Worm (Caenorhabditis elegans): ENCODE data around the gene cpg-18.

cpg-18 gene

ce11 chrIV:5734720-5735119 lies at the start of gene cpg-18:
TSS of gene cpg-18 (plus strand) at chrIV:5735020.
- TF ChIP-seq Y53G8AR.9 (GFP tag; conservative IDR thresholded peaks at IDR 0.05): no peak
- no peak for TF ChIP-seq him-1 (tag; optimal IDR thresholded peaks at IDR 0.05)
- TF ChIP-seq hmg-20 (GFP tag; IDR thresholded peaks at IDR 0.05): no peak
- TF ChIP-seq Y53F4B.3 (GFP tag; IDR thresholded peaks at IDR 0.05): no peak
- TF ChIP-seq snpc-1.3 (tag; optimal IDR thresholded peaks at IDR 0.05; ENCODE audit: insufficient read depth): no peak
- no peak for TF ChIP-seq F57A8.1 (GFP tag; optimal IDR thresholded peaks at IDR 0.05)
- no peak for TF ChIP-seq C06A6.2 (GFP tag; conservative IDR thresholded peaks at IDR 0.05)
- TF ChIP-seq somi-1 (GFP tag; optimal IDR thresholded peaks at IDR 0.05): no peak
- TF ChIP-seq hmg-1.2 (GFP tag; IDR thresholded peaks at IDR 0.05): no peak
- TF ChIP-seq ztf-6 (GFP tag; IDR thresholded peaks at IDR 0.05): no peak
- TF ChIP-seq madf-8 (GFP tag; conservative IDR thresholded peaks at IDR 0.05): no peak
- no peak for TF ChIP-seq snpc-3.4 (tag; optimal IDR thresholded peaks at IDR 0.05)
- no peak for TF ChIP-seq fkh-3 (tag; optimal IDR thresholded peaks at IDR 0.05)
- TF ChIP-seq atf-7 (tag; optimal IDR thresholded peaks at IDR 0.05): no peak
- TF ChIP-seq T26A5.8 (tag; optimal IDR thresholded peaks at IDR 0.05): no peak
- TF ChIP-seq ceh-100 (GFP tag; IDR thresholded peaks at IDR 0.05): no peak

- no peak for TF ChIP-seq C17E4.6 (GFP tag; IDR thresholded peaks at IDR 0.05)
- no peak for TF ChIP-seq ceh-40 (GFP tag; IDR thresholded peaks at IDR 0.05)
- no peak for TF ChIP-seq ama-1 (optimal IDR thresholded peaks at IDR 0.05)
- no peak for TF ChIP-seq ama-1 (GFP tag; optimal IDR thresholded peaks at IDR 0.05)
- TF ChIP-seq ets-4 (GFP tag; optimal IDR thresholded peaks at IDR 0.05): no peak
- no peak for TF ChIP-seq hmg-1.2 (GFP tag; IDR thresholded peaks at IDR 0.05)
- TF ChIP-seq him-1 (tag; optimal IDR thresholded peaks at IDR 0.05): no peak
- TF ChIP-seq sea-2 (GFP tag; IDR thresholded peaks at IDR 0.05): no peak
- no peak for TF ChIP-seq aptf-2 (GFP tag; conservative IDR thresholded peaks at IDR 0.05)
- TF ChIP-seq let-526 (GFP tag; IDR thresholded peaks at IDR 0.05): no peak
- TF ChIP-seq C06A6.2 (GFP tag; conservative IDR thresholded peaks at IDR 0.05): no peak
- TF ChIP-seq lag-1 (GFP tag; IDR thresholded peaks at IDR 0.05): no peak
- TF ChIP-seq egrh-3 (GFP tag; IDR thresholded peaks at IDR 0.05): no peak
- TF ChIP-seq madf-8 (GFP tag; conservative IDR thresholded peaks at IDR 0.05): no peak
- no peak for TF ChIP-seq K11D2.4 (GFP tag; IDR thresholded peaks at IDR 0.05)
- no peak for TF ChIP-seq ceh-79 (tag; optimal IDR thresholded peaks at IDR 0.05)
- TF ChIP-seq hsf-1 (GFP tag; IDR thresholded peaks at IDR 0.05): no peak
- TF ChIP-seq tbp1 (GFP tag; optimal IDR thresholded peaks at IDR 0.05): no peak
Measured at ce11 chrIV:5690386-5691080, 44.3 kb upstream of the cpg-18 start, which contains the start of gene C55C3.8. TSS of gene C55C3.8 (plus strand) at chrIV:5691030.

- 0 out of 2 replicates have a peak, but pooled peaks have one; percentile 14 for TF ChIP-seq attf-6 (GFP tag; IDR thresholded peaks at IDR 0.05)
- TF ChIP-seq madf-3 (GFP tag; IDR thresholded peaks at IDR 0.05): peak; percentile 80; the same call in 1 of the 2 replicates
Measured at ce11 chrIV:5691189-5691588, 43.6 kb upstream of the cpg-18 start.

- no peak for TF ChIP-seq mxl-1 (tag; optimal IDR thresholded peaks at IDR 0.05)
- no peak for TF ChIP-seq let-607 (tag; optimal IDR thresholded peaks at IDR 0.05)
- no peak for TF ChIP-seq unc-130 (GFP tag; optimal IDR thresholded peaks at IDR 0.05)
- no peak for TF ChIP-seq F49E8.2 (tag; optimal IDR thresholded peaks at IDR 0.05; ENCODE audit: insufficient read depth)
- no peak for TF ChIP-seq F37B4.10 (GFP tag; IDR thresholded peaks at IDR 0.05)
- no peak for TF ChIP-seq C06A6.2 (GFP tag; conservative IDR thresholded peaks at IDR 0.05)
- no peak for TF ChIP-seq K11D2.4 (GFP tag; IDR thresholded peaks at IDR 0.05)
- no peak for TF ChIP-seq ccch-3 (GFP tag; optimal IDR thresholded peaks at IDR 0.05)
- no peak for TF ChIP-seq tbp1 (GFP tag; optimal IDR thresholded peaks at IDR 0.05)
- no peak for TF ChIP-seq dpl-1 (GFP tag; optimal IDR thresholded peaks at IDR 0.05)
- no peak for TF ChIP-seq B0336.3 (GFP tag; IDR thresholded peaks at IDR 0.05)
- TF ChIP-seq madf-3 (GFP tag; IDR thresholded peaks at IDR 0.05): no peak
- TF ChIP-seq egrh-3 (GFP tag; IDR thresholded peaks at IDR 0.05): no peak
- TF ChIP-seq F22D6.2 (tag; optimal IDR thresholded peaks at IDR 0.05): no peak
Measured at ce11 chrIV:5700372-5700771, 34.4 kb upstream of the cpg-18 start.
